Worm (Caenorhabditis elegans) whole organism, L4/young adult: ENCODE data around the gene acc-1.

Experiments used
- dao-5 ChIP-seq: sonication (generic microtip); optimal IDR thresholded peaks from 2 replicates; lab custom pipeline; 2016; ENCODE audit warnings: missing genotype, missing genetic modification characterization, moderate library complexity, missing compliant biosample characterization
- him-1 ChIP-seq: sonication (generic microtip); optimal IDR thresholded peaks from 2 replicates; lab custom pipeline; 2016; ENCODE audit warnings: missing genotype, missing genetic modification reagents, missing genetic modification characterization, missing compliant biosample characterization

DNA sequence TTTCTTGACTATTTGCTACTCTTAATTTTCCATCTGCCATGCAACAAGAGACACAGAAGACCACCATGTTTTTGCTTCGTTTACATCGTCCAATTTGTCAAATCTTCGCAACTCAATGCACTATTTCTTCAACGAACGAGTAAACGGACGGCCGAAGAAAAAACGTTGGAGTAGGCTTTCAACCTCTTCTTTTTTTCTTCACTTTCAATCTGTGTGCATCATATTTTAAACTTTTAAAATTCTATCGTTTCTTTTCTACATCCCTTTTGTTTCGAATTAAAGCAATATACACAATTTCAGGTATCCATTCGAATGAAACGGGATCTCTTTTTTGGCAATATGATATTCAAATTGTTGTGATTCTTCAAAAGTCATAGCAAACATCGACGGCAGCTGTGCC is at the start of gene acc-1:
- TF ChIP-seq dao-5 (no peak), him-1 (tag; lab: Kevin White, UChicago) (no peak)
